Worm (Caenorhabditis elegans) whole organism, midembryonic: Measurements from ENCODE around the gene bgnt-1.2.

Experiments
- T22C8.4 ChIP-seq: fragments of 200-800 bp; sonication (Bioruptor generic); IDR thresholded peaks from 2 replicates; pipeline ENCODE4 v1.3.6; 2022; ENCODE audit warnings: missing genetic modification characterization, missing compliant biosample characterization
- cog-1 ChIP-seq: sonication (generic microtip); optimal IDR thresholded peaks from 2 replicates; lab custom pipeline; 2016; ENCODE audit warnings: missing genetic modification characterization, missing compliant biosample characterization
- flt-1 ChIP-seq: fragments of 200-800 bp; sonication (Bioruptor generic); IDR thresholded peaks from 2 replicates; pipeline ENCODE4 v1.3.6; 2022; ENCODE audit warnings: missing genetic modification characterization, missing compliant biosample characterization
- klf-2 ChIP-seq: fragments of 200-800 bp; sonication (Bioruptor generic); conservative IDR thresholded peaks from 2 replicates; pipeline ENCODE4 v1.3.6; 2022; ENCODE audit warnings: missing genetic modification reagents, missing genetic modification characterization, missing compliant biosample characterization
- med-1 ChIP-seq: sonication (generic microtip); optimal IDR thresholded peaks from 2 replicates; lab custom pipeline; 2017; ENCODE audit warnings: missing genetic modification characterization, mild to moderate bottlenecking, missing compliant biosample characterization, antibody characterized with exemption, missing genetic modification reagents; ENCODE audit not compliant: insufficient read depth
- tab-1 ChIP-seq: fragments of 200-800 bp; sonication (Bioruptor generic); IDR thresholded peaks from 2 replicates; pipeline ENCODE4 v1.3.6; 2022; ENCODE audit warnings: missing genetic modification characterization, missing compliant biosample characterization
- ztf-23 ChIP-seq: fragments of 200-800 bp; sonication (Bioruptor generic); IDR thresholded peaks from 2 replicates; pipeline ENCODE4 v1.3.6; 2022; ENCODE audit warnings: missing genetic modification reagents, missing genetic modification characterization, missing compliant biosample characterization
- ztf-29 ChIP-seq: fragments of 200-800 bp; sonication (Bioruptor generic); IDR thresholded peaks from 2 replicates; pipeline ENCODE4 v1.3.6; 2022; ENCODE audit warnings: missing genetic modification reagents, missing genetic modification characterization, missing compliant biosample characterization

ce11 chrV:2135323-2135722, 16.8 kb upstream of the bgnt-1.2 start:
- TF ChIP-seq klf-2 (GFP tag; lab: Robert Waterston, UW): no peak
- no peak for TF ChIP-seq tab-1 (GFP tag; lab: Robert Waterston, UW)
- no peak for TF ChIP-seq cog-1 (tag; lab: Kevin White, UChicago)
- no peak for TF ChIP-seq T22C8.4 (GFP tag; lab: Robert Waterston, UW)
- TF ChIP-seq ztf-29: no peak
- TF ChIP-seq med-1: no peak
- no peak for TF ChIP-seq flt-1
- TF ChIP-seq ztf-23 (GFP tag; lab: Robert Waterston, UW): no peak
